Worm (Caenorhabditis elegans): Measurements from ENCODE around the gene puf-8.

- TF ChIP-seq W03F9.2 (tag; optimal IDR thresholded peaks at IDR 0.05) (no peak), dao-5 (tag; optimal IDR thresholded peaks at IDR 0.05) (no peak)
Measured at ce11 chrII:7295917-7296316, 2.1 kb downstream of the puf-8 start, which contains the start of gene C30G12.6.

Measured in whole organism, L4/young adult.